Worm (Caenorhabditis elegans) whole organism, mixed stage, embryonic: ENCODE measurements around the gene ctsa-3.2.

Experiments used
- bed-3 ChIP-seq: fragments of 200-800 bp; sonication (Bioruptor generic); optimal IDR thresholded peaks from 3 replicates; lab custom pipeline; 2018; ENCODE audit warnings: mild to moderate bottlenecking, missing genetic modification characterization, moderate library complexity, missing compliant biosample characterization
- blmp-1 ChIP-seq: fragments of 150-350 bp; optimal IDR thresholded peaks from 2 replicates; lab custom pipeline; 2014; ENCODE audit warnings: missing biosample characterization, missing genetic modification characterization
- ceh-43 ChIP-seq: fragments of 200-800 bp; sonication (Bioruptor generic); optimal IDR thresholded peaks from 2 replicates; lab custom pipeline; 2018; ENCODE audit warnings: mild to moderate bottlenecking, missing genetic modification characterization, moderate library complexity, missing compliant biosample characterization
- ceh-83 ChIP-seq: fragments of 200-800 bp; sonication (Bioruptor generic); optimal IDR thresholded peaks from 2 replicates; lab custom pipeline; 2018; ENCODE audit warnings: mild to moderate bottlenecking, missing genetic modification characterization, missing compliant biosample characterization
- ces-1 ChIP-seq: fragments of 150-350 bp; optimal IDR thresholded peaks from 2 replicates; lab custom pipeline; 2014; ENCODE audit warnings: missing biosample characterization, missing genetic modification reagents, missing genetic modification characterization
- cnd-1 ChIP-seq: fragments of 200-800 bp; sonication (Bioruptor generic); optimal IDR thresholded peaks from 2 replicates; lab custom pipeline; 2018; ENCODE audit warnings: mild to moderate bottlenecking, missing genetic modification characterization, missing compliant biosample characterization
- drap-1 ChIP-seq: fragments of 200-800 bp; sonication (Bioruptor generic); optimal IDR thresholded peaks from 3 replicates; lab custom pipeline; 2018; ENCODE audit warnings: mild to moderate bottlenecking, missing genetic modification characterization, missing compliant biosample characterization
- elt-1 ChIP-seq: sonication (generic microtip); optimal IDR thresholded peaks from 2 replicates; lab custom pipeline; 2017; ENCODE audit warnings: missing genetic modification characterization, mild to moderate bottlenecking, missing compliant biosample characterization, antibody characterized with exemption, moderate library complexity, borderline replicate concordance; ENCODE audit not compliant: insufficient read depth
- elt-3 ChIP-seq: fragments of 150-350 bp; optimal IDR thresholded peaks from 2 replicates; lab custom pipeline; 2014; ENCODE audit warnings: missing biosample characterization, missing genetic modification characterization
- flh-1 ChIP-seq: fragments of 200-800 bp; sonication (Bioruptor generic); optimal IDR thresholded peaks from 2 replicates; lab custom pipeline; 2018; ENCODE audit warnings: mild to moderate bottlenecking, missing genetic modification characterization, moderate library complexity, missing compliant biosample characterization
- ham-2 ChIP-seq: fragments of 200-800 bp; sonication (Bioruptor generic); optimal IDR thresholded peaks from 2 replicates; lab custom pipeline; 2018; ENCODE audit warnings: mild to moderate bottlenecking, missing genetic modification characterization, missing compliant biosample characterization
- hlh-1 ChIP-seq: fragments of 150-350 bp; optimal IDR thresholded peaks from 2 replicates; lab custom pipeline; 2014; ENCODE audit warnings: missing biosample characterization, missing genetic modification reagents, missing genetic modification characterization
- lin-13 ChIP-seq: fragments of 150-350 bp; optimal IDR thresholded peaks from 2 replicates; lab custom pipeline; 2014; ENCODE audit warnings: missing biosample characterization, missing genetic modification characterization
- lin-32 ChIP-seq: fragments of 200-800 bp; sonication (Bioruptor generic); optimal IDR thresholded peaks from 2 replicates; lab custom pipeline; 2018; ENCODE audit warnings: mild to moderate bottlenecking, missing genetic modification characterization, missing compliant biosample characterization
- lsy-2 ChIP-seq: fragments of 150-350 bp; optimal IDR thresholded peaks from 2 replicates; lab custom pipeline; 2014; ENCODE audit warnings: missing biosample characterization, missing genetic modification characterization
- mab-5 ChIP-seq: fragments of 150-350 bp; optimal IDR thresholded peaks from 2 replicates; lab custom pipeline; 2014; ENCODE audit warnings: missing biosample characterization, missing genetic modification characterization
- mep-1 ChIP-seq: fragments of 150-350 bp; optimal IDR thresholded peaks from 2 replicates; lab custom pipeline; 2017; ENCODE audit warnings: missing biosample characterization, missing genetic modification reagents, missing genetic modification characterization, inconsistent platforms
- mls-2 ChIP-seq: sonication (generic microtip); optimal IDR thresholded peaks from 2 replicates; lab custom pipeline; 2016; ENCODE audit warnings: mild to moderate bottlenecking, missing genetic modification characterization, moderate library complexity, missing compliant biosample characterization
- nhr-12 ChIP-seq: fragments of 150-350 bp; optimal IDR thresholded peaks from 2 replicates; lab custom pipeline; 2014; ENCODE audit warnings: missing biosample characterization, missing genetic modification characterization
- nhr-2 ChIP-seq: fragments of 150-350 bp; optimal IDR thresholded peaks from 2 replicates; lab custom pipeline; 2014; ENCODE audit warnings: missing biosample characterization, missing genetic modification characterization
- nhr-237 ChIP-seq: fragments of 150-350 bp; optimal IDR thresholded peaks from 2 replicates; lab custom pipeline; 2014; ENCODE audit warnings: missing biosample characterization, missing genetic modification characterization
- nhr-28 ChIP-seq: fragments of 150-350 bp; optimal IDR thresholded peaks from 2 replicates; lab custom pipeline; 2014; ENCODE audit warnings: missing biosample characterization, missing genetic modification characterization
- sem-2 ChIP-seq: fragments of 200-800 bp; sonication (Bioruptor generic); optimal IDR thresholded peaks from 2 replicates; lab custom pipeline; 2018; ENCODE audit warnings: mild to moderate bottlenecking, missing genetic modification characterization, missing compliant biosample characterization
- snpc-4 ChIP-seq: fragments of 150-350 bp; optimal IDR thresholded peaks from 2 replicates; lab custom pipeline; 2014; ENCODE audit warnings: missing biosample characterization, missing genetic modification characterization
- sptf-1 ChIP-seq: sonication (generic microtip); optimal IDR thresholded peaks from 2 replicates; lab custom pipeline; 2017; ENCODE audit warnings: mild to moderate bottlenecking, missing genetic modification characterization, moderate library complexity, missing compliant biosample characterization
- tbx-8 ChIP-seq: fragments of 200-800 bp; sonication (Bioruptor generic); optimal IDR thresholded peaks from 2 replicates; lab custom pipeline; 2018; ENCODE audit warnings: mild to moderate bottlenecking, missing genetic modification characterization, moderate library complexity, missing compliant biosample characterization
- unc-120 ChIP-seq: sonication (generic microtip); optimal IDR thresholded peaks from 2 replicates; lab custom pipeline; 2017; ENCODE audit warnings: missing genetic modification characterization, missing compliant biosample characterization; ENCODE audit not compliant: poor library complexity, severe bottlenecking
- unc-39 ChIP-seq: fragments of 150-350 bp; optimal IDR thresholded peaks from 2 replicates; lab custom pipeline; 2014; ENCODE audit warnings: missing biosample characterization, missing genetic modification characterization
- unc-62 ChIP-seq: fragments of 150-350 bp; optimal IDR thresholded peaks from 2 replicates; lab custom pipeline; 2014; ENCODE audit warnings: missing biosample characterization, missing genetic modification reagents, missing genetic modification characterization
- ztf-11 ChIP-seq: fragments of 150-350 bp; optimal IDR thresholded peaks from 2 replicates; lab custom pipeline; 2014; ENCODE audit warnings: missing biosample characterization, missing genetic modification characterization

ctsa-3.2 gene

DNA sequence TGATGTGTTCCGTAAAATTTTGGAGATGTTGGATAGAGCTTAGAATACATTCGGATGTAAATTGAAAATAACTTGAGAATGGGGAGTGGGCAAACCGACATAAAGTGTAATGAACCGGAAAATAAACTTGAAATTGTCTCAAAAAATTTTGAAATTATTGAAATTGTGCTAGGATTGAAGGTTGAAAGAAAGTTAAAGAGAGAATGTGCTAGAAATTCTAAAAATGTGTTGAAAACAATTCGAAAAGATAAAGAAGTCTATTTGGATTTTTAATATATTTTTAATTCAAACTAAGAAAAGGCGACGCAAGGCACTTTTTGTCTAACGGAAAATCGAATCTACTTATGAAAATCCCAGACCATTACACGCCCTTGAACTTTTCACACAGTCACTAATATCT, 41.1 kb upstream of the ctsa-3.2 start, which contains the start of gene ZK938.3:
TSS of gene ZK938.3 (minus strand) at position 101 of the 400 bp plus-strand sequence.
- TF ChIP-seq unc-62 (GFP tag; lab: Kevin White, UChicago) (no peak), nhr-28 (tag; lab: Kevin White, UChicago) (no peak), lin-32 (GFP tag; lab: Kevin White, UChicago) (no peak), bed-3 (no peak), drap-1 (GFP tag; lab: Kevin White, UChicago) (no peak), sptf-1 (tag; lab: Kevin White, UChicago) (no peak), nhr-2 (tag; lab: Kevin White, UChicago) (no peak), ham-2 (GFP tag; lab: Kevin White, UChicago) (no peak), nhr-12 (tag; lab: Kevin White, UChicago) (no peak), mab-5 (tag; lab: Kevin White, UChicago) (no peak), mep-1 (tag; lab: Kevin White, UChicago) (no peak), lin-13 (tag; lab: Kevin White, UChicago) (no peak), ztf-11 (tag; lab: Kevin White, UChicago) (no peak), nhr-237 (tag; lab: Kevin White, UChicago) (no peak), elt-3 (no peak), sem-2 (no peak), ceh-43 (GFP tag; lab: Kevin White, UChicago) (no peak), flh-1 (no peak)

DNA sequence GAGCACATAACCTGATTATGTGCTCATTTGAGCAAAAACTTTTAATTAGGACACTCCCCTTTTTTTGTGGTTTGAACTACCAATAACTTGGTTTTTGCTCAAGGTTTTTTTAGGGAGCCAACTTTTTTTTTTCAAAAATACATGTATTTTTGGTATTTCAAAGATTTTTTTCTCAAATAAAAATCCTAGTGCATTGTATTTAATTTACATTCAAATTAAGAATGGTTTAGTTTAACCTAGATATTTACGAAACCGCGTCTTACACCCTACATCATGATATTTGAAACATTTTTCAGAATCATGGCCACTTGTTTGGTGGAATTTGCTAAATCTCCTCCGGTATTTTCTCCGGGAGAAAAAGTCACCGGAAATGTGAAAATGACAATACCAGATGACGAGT, 40.1 kb upstream of the ctsa-3.2 start, which contains the start of gene arrd-5:
TSS of gene arrd-5 (plus strand) at position 301 of the 400 bp plus-strand sequence.
- TF ChIP-seq ceh-83: no peak
- no peak for TF ChIP-seq hlh-1
- no peak for TF ChIP-seq unc-39

DNA sequence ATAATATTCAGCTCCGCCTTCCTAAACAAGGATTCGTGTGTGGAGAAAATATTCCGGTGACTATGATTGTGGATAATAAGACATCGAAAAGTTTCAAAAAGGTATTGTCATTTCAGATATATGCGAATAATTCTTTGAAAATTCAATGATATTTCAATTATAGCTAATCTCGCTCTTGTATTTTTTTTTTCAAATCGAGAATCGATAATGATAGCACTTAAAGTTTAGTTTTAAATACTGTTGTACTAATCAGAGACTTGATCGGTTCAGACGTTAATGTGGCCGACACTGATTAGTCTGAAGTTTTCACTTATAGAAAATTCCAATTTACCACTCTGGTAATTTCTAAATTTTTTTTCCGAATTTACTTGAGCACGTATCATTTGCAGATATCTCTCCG, 39.0 kb upstream of the ctsa-3.2 start:
- TF ChIP-seq ceh-83 (no peak), nhr-12 (tag; lab: Kevin White, UChicago) (no peak), unc-62 (GFP tag; lab: Kevin White, UChicago) (no peak), lsy-2 (tag; lab: Kevin White, UChicago) (no peak), ces-1 (no peak), mab-5 (tag; lab: Kevin White, UChicago) (no peak), nhr-2 (tag; lab: Kevin White, UChicago) (no peak)

DNA sequence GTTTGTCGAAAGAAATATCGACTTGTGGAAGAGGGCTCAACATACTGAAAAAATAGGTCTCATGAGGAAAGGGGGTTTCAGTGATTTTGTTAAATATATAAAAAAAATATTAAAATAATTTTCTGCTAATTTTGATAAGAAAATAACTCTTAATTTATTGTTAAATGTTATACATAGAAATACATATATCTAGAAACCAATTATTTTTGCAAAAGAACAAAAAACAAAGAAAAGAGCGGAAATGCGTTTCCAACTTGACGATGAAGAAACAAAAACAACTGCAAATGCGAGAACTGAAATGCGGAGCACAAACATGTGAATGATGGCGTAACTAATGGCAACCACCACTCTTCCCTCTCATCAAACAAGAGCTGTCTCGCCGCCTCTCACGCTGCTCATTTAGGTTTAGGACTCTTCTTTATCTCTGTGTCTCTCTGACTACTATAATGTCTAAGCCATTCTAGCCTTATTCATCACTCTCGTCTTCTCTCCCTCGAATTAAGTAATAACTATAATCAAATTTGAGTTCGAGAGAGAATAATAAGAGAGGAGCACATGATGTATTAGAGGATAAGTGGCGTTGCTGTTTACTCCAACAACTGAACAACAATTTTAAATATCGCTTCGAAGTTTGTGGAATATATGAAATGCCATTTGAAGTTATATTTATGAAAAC, 36.6 kb upstream of the ctsa-3.2 start, which contains the start of gene arrd-4:
TSS of gene arrd-4 (minus strand) at position 51 of the 676 bp plus-strand sequence.
- TF ChIP-seq bed-3 (no peak), lin-32 (GFP tag; lab: Kevin White, UChicago) (no peak), ces-1 (peak; percentile 99)
- TF ChIP-seq, all 35 proteins: peak for 1

DNA sequence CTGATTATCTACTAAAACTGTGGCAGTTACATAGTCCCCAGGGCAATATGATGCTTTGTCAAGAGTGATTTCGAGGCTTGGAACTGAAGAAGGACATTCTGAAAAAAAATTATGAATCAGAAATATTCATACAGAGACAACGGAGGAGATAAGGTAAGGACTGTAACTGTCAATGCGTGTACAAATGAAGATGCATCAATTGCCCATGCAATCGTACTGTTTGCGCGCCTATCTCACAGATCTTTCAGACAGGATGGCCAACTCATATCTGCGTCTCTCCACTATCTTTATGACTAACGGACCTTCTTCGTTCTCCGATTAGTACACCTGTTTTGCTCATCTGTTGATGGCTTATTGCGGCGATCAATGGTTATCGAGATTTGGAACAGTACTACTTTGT, 34.7 kb upstream of the ctsa-3.2 start, which contains the start of gene ZK938.11:
TSS of gene ZK938.11 (minus strand) at position 101 of the 400 bp plus-strand sequence.
- TF ChIP-seq flh-1 (no peak), elt-1 (tag; lab: Kevin White, UChicago) (peak; percentile 87), drap-1 (GFP tag; lab: Kevin White, UChicago) (no peak)

DNA sequence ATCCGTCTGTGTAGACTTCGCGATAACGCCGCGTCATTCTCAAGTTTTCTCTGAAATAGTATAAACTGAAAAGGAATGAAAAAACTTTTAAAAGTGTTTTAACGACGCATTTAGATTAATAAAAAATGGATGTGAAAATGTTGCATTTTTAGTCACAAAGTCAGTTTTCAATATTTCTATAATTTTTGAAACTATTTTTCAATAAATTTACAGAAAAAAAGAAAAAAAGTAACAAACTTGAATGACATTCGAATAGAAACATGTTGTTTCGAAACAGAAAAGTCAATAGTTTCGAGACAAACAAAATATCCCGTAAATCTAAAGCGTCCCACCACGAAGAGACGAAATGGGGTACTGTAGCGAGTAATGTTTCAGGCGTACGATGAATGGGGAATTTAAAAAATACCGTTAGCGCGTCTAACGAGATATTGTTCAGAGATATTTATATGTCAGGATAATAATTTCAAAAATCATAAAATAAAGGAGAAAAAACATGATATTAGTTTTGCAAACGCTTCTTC, 32.9 kb upstream of the ctsa-3.2 start, which contains the start of gene rnh-1.2:
TSS of gene rnh-1.2 (minus strand) at position 51 of the 521 bp plus-strand sequence.
- TF ChIP-seq bed-3: no peak
- TF ChIP-seq nhr-2 (tag; lab: Kevin White, UChicago): no peak
- TF ChIP-seq drap-1 (GFP tag; lab: Kevin White, UChicago): no peak
- no peak for TF ChIP-seq hlh-1
- no peak for TF ChIP-seq lsy-2 (tag; lab: Kevin White, UChicago)
- TF ChIP-seq unc-120 (tag; lab: Kevin White, UChicago): no peak
- TF ChIP-seq lin-13 (tag; lab: Kevin White, UChicago): no peak
- TF ChIP-seq blmp-1 (tag; lab: Kevin White, UChicago): no peak
- no peak for TF ChIP-seq unc-39
- TF ChIP-seq elt-3: no peak
- TF ChIP-seq snpc-4 (tag; lab: Kevin White, UChicago): no peak
- no peak for TF ChIP-seq tbx-8 (GFP tag; lab: Kevin White, UChicago)
- TF ChIP-seq cnd-1 (tag; lab: Kevin White, UChicago): no peak
- no peak for TF ChIP-seq sem-2
- TF ChIP-seq ceh-43 (GFP tag; lab: Kevin White, UChicago): no peak
- no peak for TF ChIP-seq mls-2 (tag; lab: Kevin White, UChicago)
- TF ChIP-seq, all 35 proteins: peak for 0
